Worm (Caenorhabditis elegans) whole organism, midembryonic: Measurements from ENCODE around the gene swsn-4.

Experiments
- cog-1 ChIP-seq: sonication (generic microtip); optimal IDR thresholded peaks from 2 replicates; lab custom pipeline; 2016; ENCODE audit warnings: missing genetic modification characterization, missing compliant biosample characterization
- flt-1 ChIP-seq: fragments of 200-800 bp; sonication (Bioruptor generic); IDR thresholded peaks from 2 replicates; pipeline ENCODE4 v1.3.6; 2022; ENCODE audit warnings: missing genetic modification characterization, missing compliant biosample characterization
- klf-2 ChIP-seq: fragments of 200-800 bp; sonication (Bioruptor generic); conservative IDR thresholded peaks from 2 replicates; pipeline ENCODE4 v1.3.6; 2022; ENCODE audit warnings: missing genetic modification reagents, missing genetic modification characterization, missing compliant biosample characterization
- ztf-29 ChIP-seq: fragments of 200-800 bp; sonication (Bioruptor generic); IDR thresholded peaks from 2 replicates; pipeline ENCODE4 v1.3.6; 2022; ENCODE audit warnings: missing genetic modification reagents, missing genetic modification characterization, missing compliant biosample characterization

DNA sequence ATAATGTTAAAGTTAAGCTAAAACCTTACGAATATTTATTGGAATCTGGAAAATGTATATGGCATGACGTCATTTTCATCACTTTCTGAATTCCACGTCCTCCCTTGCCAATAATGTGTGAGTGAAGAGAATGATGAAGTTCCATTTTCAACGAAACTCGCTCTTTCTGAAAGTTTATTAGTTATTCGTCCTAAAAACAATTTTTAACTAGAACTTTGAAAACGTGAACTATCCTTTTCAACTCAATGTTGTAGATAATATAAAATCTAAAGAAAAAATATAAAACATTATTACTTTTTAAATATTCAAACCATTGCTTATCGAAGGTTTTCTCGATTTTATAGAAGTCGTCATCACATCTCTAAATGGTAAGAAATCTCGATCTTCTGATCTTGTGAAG is 36.3 kb upstream of the swsn-4 start, which contains the start of gene M7.7:
- TF ChIP-seq cog-1 (tag; lab: Kevin White, UChicago) = no peak
- TF ChIP-seq flt-1 (GFP tag; lab: Robert Waterston, UW) = no peak
- no peak for TF ChIP-seq ztf-29 (GFP tag; lab: Robert Waterston, UW)
- TF ChIP-seq klf-2 (GFP tag; lab: Robert Waterston, UW) = no peak
